Worm (Caenorhabditis elegans) whole organism, L1 larva: ENCODE results near the gene pyk-2.

Source experiments
- F16B12.6 ChIP-seq: fragments of 150-350 bp; optimal IDR thresholded peaks from 2 replicates; lab custom pipeline; 2014; ENCODE audit warnings: missing biosample characterization, missing genetic modification characterization
- aha-1 ChIP-seq: fragments of 150-350 bp; optimal IDR thresholded peaks from 2 replicates; lab custom pipeline; 2014; ENCODE audit warnings: missing biosample characterization, missing genetic modification characterization
- ama-1 ChIP-seq: fragments of 150-350 bp; optimal IDR thresholded peaks from 2 replicates; lab custom pipeline; 2014
- ceh-63 ChIP-seq: fragments of 200-800 bp; sonication (Bioruptor generic); optimal IDR thresholded peaks from 2 replicates; lab custom pipeline; 2018; ENCODE audit warnings: mild to moderate bottlenecking, missing genetic modification characterization, missing compliant biosample characterization
- ceh-8 ChIP-seq: fragments of 200-800 bp; sonication (Bioruptor generic); optimal IDR thresholded peaks from 2 replicates; lab custom pipeline; 2018; ENCODE audit warnings: mild to moderate bottlenecking, missing genetic modification characterization, moderate library complexity, missing compliant biosample characterization
- ceh-90 ChIP-seq: sonication (generic microtip); optimal IDR thresholded peaks from 2 replicates; lab custom pipeline; 2016; ENCODE audit warnings: missing genetic modification characterization, missing compliant biosample characterization
- dpl-1 ChIP-seq, 3 experiments: fragments of 150-350 bp in 2 of 3; sonication (generic microtip) in 1 of 3; optimal IDR thresholded peaks; 2 replicates each; lab custom pipeline; 2014 to 2017; ENCODE audit warnings: missing biosample characterization in 3 of 3, missing genetic modification characterization in 3 of 3, missing genetic modification reagents in 3 of 3
- efl-1 ChIP-seq, 4 experiments: fragments of 150-350 bp; optimal IDR thresholded peaks in 3 of 4; peaks in 1 of 4; 1 replicate in 1 of 4; 2 replicates in 3 of 4; lab custom pipeline; 2014; ENCODE audit warnings: missing biosample characterization in 2 of 4, missing genetic modification characterization in 2 of 4, missing genetic modification reagents in 2 of 4
- efl-3 ChIP-seq: fragments of 200-800 bp; sonication (Bioruptor generic); optimal IDR thresholded peaks from 2 replicates; lab custom pipeline; 2018; ENCODE audit warnings: mild to moderate bottlenecking, missing genetic modification characterization, missing compliant biosample characterization
- fkh-4 ChIP-seq: sonication (generic microtip); optimal IDR thresholded peaks from 2 replicates; lab custom pipeline; 2016; ENCODE audit warnings: missing compliant biosample characterization, missing genetic modification characterization, borderline replicate concordance
- hlh-17 ChIP-seq: fragments of 200-800 bp; sonication (Bioruptor generic); optimal IDR thresholded peaks from 2 replicates; lab custom pipeline; 2018; ENCODE audit warnings: missing genetic modification characterization, mild to moderate bottlenecking, missing compliant biosample characterization, moderate library complexity, borderline replicate concordance
- isw-1 ChIP-seq: fragments of 200-800 bp; sonication (Bioruptor generic); IDR thresholded peaks from 2 replicates; pipeline ENCODE4 v1.3.6; 2022; ENCODE audit warnings: missing genetic modification characterization, missing compliant biosample characterization
- jun-1 ChIP-seq: fragments of 150-350 bp; optimal IDR thresholded peaks from 2 replicates; lab custom pipeline; 2014; ENCODE audit warnings: missing biosample characterization, missing genetic modification reagents, missing genetic modification characterization
- lin-14 ChIP-seq: fragments of 200-800 bp; sonication (Bioruptor generic); optimal IDR thresholded peaks from 2 replicates; lab custom pipeline; 2018; ENCODE audit warnings: mild to moderate bottlenecking, missing genetic modification characterization, moderate library complexity, missing compliant biosample characterization
- lin-15B ChIP-seq: fragments of 150-350 bp; sonication (generic microtip); optimal IDR thresholded peaks from 3 replicates; lab custom pipeline; 2014; ENCODE audit warnings: missing biosample characterization, missing genetic modification characterization
- lin-35 ChIP-seq, 2 experiments: fragments of 150-350 bp; optimal IDR thresholded peaks; 2 replicates each; lab custom pipeline; 2014; ENCODE audit warnings: missing biosample characterization in 2 of 2, missing genetic modification characterization in 2 of 2, missing genetic modification reagents in 2 of 2
- mab-9 ChIP-seq: fragments of 200-800 bp; sonication (Bioruptor generic); IDR thresholded peaks from 2 replicates; pipeline ENCODE4 v1.3.6; 2022; ENCODE audit warnings: missing genetic modification reagents, missing genetic modification characterization, missing compliant biosample characterization
- mdl-1 ChIP-seq, 2 experiments: fragments of 150-350 bp; optimal IDR thresholded peaks; 2 replicates each; lab custom pipeline; 2014 to 2017; ENCODE audit warnings: missing biosample characterization in 2 of 2, missing genetic modification characterization in 2 of 2, inconsistent platforms in 1 of 2
- mep-1 ChIP-seq: fragments of 150-350 bp; optimal IDR thresholded peaks from 2 replicates; lab custom pipeline; 2014; ENCODE audit warnings: missing biosample characterization, missing genetic modification characterization
- nhr-11 ChIP-seq: fragments of 150-350 bp; optimal IDR thresholded peaks from 2 replicates; lab custom pipeline; 2014; ENCODE audit warnings: missing biosample characterization, missing genetic modification characterization
- nhr-12 ChIP-seq: sonication (generic microtip); optimal IDR thresholded peaks from 2 replicates; lab custom pipeline; 2017; ENCODE audit warnings: missing biosample characterization, missing genetic modification characterization
- nhr-19 ChIP-seq: fragments of 200-800 bp; sonication (Bioruptor generic); conservative IDR thresholded peaks from 2 replicates; pipeline ENCODE4 v1.3.6; 2022; ENCODE audit warnings: missing genetic modification characterization, missing compliant biosample characterization
- nhr-20 ChIP-seq: sonication (generic microtip); optimal IDR thresholded peaks from 2 replicates; lab custom pipeline; 2016; ENCODE audit warnings: mild to moderate bottlenecking, missing genetic modification characterization, missing compliant biosample characterization
- nhr-237 ChIP-seq: fragments of 150-350 bp; optimal IDR thresholded peaks from 2 replicates; lab custom pipeline; 2014; ENCODE audit warnings: missing biosample characterization, missing genetic modification characterization
- pqm-1 ChIP-seq: sonication (generic microtip); optimal IDR thresholded peaks from 3 replicates; lab custom pipeline; 2017; ENCODE audit warnings: missing biosample characterization, missing genetic modification characterization
- snpc-4 ChIP-seq: fragments of 150-350 bp; optimal IDR thresholded peaks from 2 replicates; lab custom pipeline; 2014; ENCODE audit warnings: missing biosample characterization, missing genetic modification characterization
- snu-23 ChIP-seq: sonication (generic microtip); optimal IDR thresholded peaks from 2 replicates; lab custom pipeline; 2016; ENCODE audit warnings: missing genetic modification characterization, missing compliant biosample characterization
- sox-4 ChIP-seq: sonication (generic microtip); optimal IDR thresholded peaks from 2 replicates; lab custom pipeline; 2016; ENCODE audit warnings: missing genetic modification characterization, missing compliant biosample characterization
- tbx-2 ChIP-seq: sonication (generic microtip); optimal IDR thresholded peaks from 2 replicates; lab custom pipeline; 2016; ENCODE audit warnings: missing genetic modification characterization, missing compliant biosample characterization
- unc-30 ChIP-seq: sonication (generic microtip); optimal IDR thresholded peaks from 2 replicates; lab custom pipeline; 2017; ENCODE audit warnings: missing biosample characterization, missing genetic modification characterization
- unc-62 ChIP-seq: fragments of 150-350 bp; optimal IDR thresholded peaks from 2 replicates; lab custom pipeline; 2014; ENCODE audit warnings: missing biosample characterization, missing genetic modification reagents, missing genetic modification characterization
- unc-86 ChIP-seq: sonication (generic microtip); optimal IDR thresholded peaks from 2 replicates; lab custom pipeline; 2016; ENCODE audit warnings: missing genetic modification characterization, missing compliant biosample characterization
- zag-1 ChIP-seq: fragments of 150-350 bp; optimal IDR thresholded peaks from 2 replicates; lab custom pipeline; 2014; ENCODE audit warnings: missing biosample characterization, missing genetic modification characterization
- zip-4 ChIP-seq: fragments of 200-800 bp; sonication (Bioruptor generic); optimal IDR thresholded peaks from 2 replicates; lab custom pipeline; 2018; ENCODE audit warnings: mild to moderate bottlenecking, missing genetic modification characterization, moderate library complexity, missing compliant biosample characterization
- ztf-4 ChIP-seq: fragments of 150-350 bp; optimal IDR thresholded peaks from 2 replicates; lab custom pipeline; 2014; ENCODE audit warnings: missing biosample characterization, missing genetic modification characterization

The pyk-2 gene

ce11 chrIV:10868629-10869251, 41.0 kb upstream of the pyk-2 start, which contains the start of gene F13E9.11 (continued):
- no peak for TF ChIP-seq sox-4 (tag; lab: Kevin White, UChicago)

ce11 chrIV:10869642-10870041, 40.1 kb upstream of the pyk-2 start:
- TF ChIP-seq hlh-17 (GFP tag; lab: Kevin White, UChicago) (no peak), lin-14 (GFP tag; lab: Kevin White, UChicago) (no peak)

ce11 chrIV:10870158-10870557, 39.6 kb upstream of the pyk-2 start:
- TF ChIP-seq ceh-90 (no peak), fkh-4 (tag; lab: Kevin White, UChicago) (no peak), mep-1 (no peak), lin-15B (tag; lab: Kevin White, UChicago) (no peak), mdl-1 (tag; optimal IDR thresholded peaks at IDR 0.05; lab: Kevin White, UChicago) (no peak), ceh-8 (GFP tag; lab: Kevin White, UChicago) (no peak), efl-1 (optimal IDR thresholded peaks at IDR 0.05; lab: Kevin White, UChicago) (no peak), efl-1 (GFP tag; optimal IDR thresholded peaks at IDR 0.05 in 1 of 2; lab: Kevin White, UChicago) (peak in 1 of 2 experiments; percentile 44), nhr-237 (tag; lab: Kevin White, UChicago) (no peak), nhr-11 (tag; lab: Kevin White, UChicago) (no peak), ama-1 (lab: Kevin White, UChicago) (no peak), lin-14 (GFP tag; lab: Kevin White, UChicago) (peak; percentile 54), mab-9 (GFP tag; lab: Robert Waterston, UW) (no peak), zag-1 (tag; lab: Kevin White, UChicago) (no peak)

- no peak for TF ChIP-seq nhr-20
- TF ChIP-seq snpc-4 (tag; lab: Kevin White, UChicago), result no peak
- TF ChIP-seq lin-35 (GFP tag; optimal IDR thresholded peaks at IDR 0.05; lab: Kevin White, UChicago), result no peak
- no peak for TF ChIP-seq efl-3
- TF ChIP-seq zip-4 (GFP tag; lab: Kevin White, UChicago), result no peak
- TF ChIP-seq unc-86 (tag; lab: Kevin White, UChicago), result no peak
- TF ChIP-seq sox-4 (tag; lab: Kevin White, UChicago), result no peak
- no peak for TF ChIP-seq nhr-11 (tag; lab: Kevin White, UChicago)
- no peak for TF ChIP-seq aha-1 (tag; lab: Kevin White, UChicago)
- no peak for TF ChIP-seq unc-30 (tag; lab: Kevin White, UChicago)
- no peak for TF ChIP-seq nhr-12 (tag; lab: Kevin White, UChicago)
- TF ChIP-seq pqm-1 (tag; lab: Kevin White, UChicago), result no peak
- no peak for TF ChIP-seq ceh-63 (GFP tag; lab: Kevin White, UChicago)
- no peak for TF ChIP-seq lin-14 (GFP tag; lab: Kevin White, UChicago)
- no peak for TF ChIP-seq nhr-19 (GFP tag; lab: Robert Waterston, UW)
- TF ChIP-seq dpl-1 (GFP tag; optimal IDR thresholded peaks at IDR 0.05; lab: Kevin White, UChicago), result no peak
These were observed 35.2 kb upstream of the pyk-2 start, which contains the start of gene F13E9.12 for ce11 chrIV:10874527-10874926. Gene F13E9.12, minus strand, starts transcription at chrIV:10874627.

- TF ChIP-seq tbx-2 (tag; lab: Kevin White, UChicago) (no peak), isw-1 (no peak), ztf-4 (tag; lab: Kevin White, UChicago) (no peak), sox-4 (tag; lab: Kevin White, UChicago) (no peak)
These were observed 32.9 kb upstream of the pyk-2 start, which contains the start of gene fipr-14 for ce11 chrIV:10876844-10877243. Gene fipr-14, plus strand, starts transcription at chrIV:10877144.

ce11 chrIV:10879542-10879941, 30.2 kb upstream of the pyk-2 start, which contains the start of gene sdz-13:
Gene sdz-13, minus strand, starts transcription at chrIV:10879642.
- TF ChIP-seq jun-1 (no peak), unc-62 (GFP tag; lab: Kevin White, UChicago) (no peak), F16B12.6 (tag; lab: Kevin White, UChicago) (no peak), snu-23 (no peak)
